Worm (Caenorhabditis elegans) whole organism, L4 larva: ENCODE measurements around the gene F01D5.2.

ENCODE experiments used
- D1046.2 ChIP-seq: fragments of 200-800 bp; sonication (Bioruptor generic); IDR thresholded peaks from 2 replicates; pipeline ENCODE4 v1.3.6; 2022; ENCODE audit warnings: missing genetic modification characterization, missing compliant biosample characterization
- F10B5.3 ChIP-seq: sonication (generic microtip); optimal IDR thresholded peaks from 2 replicates; lab custom pipeline; 2016; ENCODE audit warnings: mild to moderate bottlenecking, missing genetic modification characterization, missing compliant biosample characterization
- T20F7.1 ChIP-seq: fragments of 200-800 bp; sonication (Bioruptor generic); optimal IDR thresholded peaks from 2 replicates; lab custom pipeline; 2018; ENCODE audit warnings: mild to moderate bottlenecking, missing genetic modification characterization, missing compliant biosample characterization
- T26A8.4 ChIP-seq: fragments of 200-800 bp; sonication (Bioruptor generic); IDR thresholded peaks from 2 replicates; pipeline ENCODE4 v1.3.6; 2022; ENCODE audit warnings: missing genetic modification characterization, missing compliant biosample characterization
- Y48G9A.11 ChIP-seq: fragments of 200-800 bp; sonication (Bioruptor generic); IDR thresholded peaks from 2 replicates; pipeline ENCODE4 v1.3.6; 2022; ENCODE audit warnings: missing genetic modification reagents, missing genetic modification characterization, missing compliant biosample characterization
- Y75B8A.6 ChIP-seq: fragments of 200-800 bp; sonication (Bioruptor generic); IDR thresholded peaks from 2 replicates; pipeline ENCODE4 v1.3.6; 2022; ENCODE audit warnings: missing genetic modification reagents, missing genetic modification characterization, missing compliant biosample characterization
- ZK337.2 ChIP-seq: fragments of 200-800 bp; sonication (Bioruptor generic); IDR thresholded peaks from 2 replicates; pipeline ENCODE4 v1.3.6; 2022; ENCODE audit warnings: missing genetic modification reagents, missing genetic modification characterization, missing compliant biosample characterization
- ama-1 ChIP-seq: fragments of 150-350 bp; optimal IDR thresholded peaks from 2 replicates; lab custom pipeline; 2014; ENCODE audit warnings: inconsistent platforms, mixed read lengths
- attf-4 ChIP-seq: sonication (generic microtip); optimal IDR thresholded peaks from 3 replicates; lab custom pipeline; 2017; ENCODE audit warnings: missing biosample characterization, missing genetic modification characterization
- ceh-44 ChIP-seq: fragments of 200-800 bp; sonication (Bioruptor generic); IDR thresholded peaks from 2 replicates; pipeline ENCODE4 v1.3.6; 2022; ENCODE audit warnings: missing genetic modification reagents, missing genetic modification characterization, missing compliant biosample characterization
- ceh-62 ChIP-seq: sonication (generic microtip); optimal IDR thresholded peaks from 2 replicates; lab custom pipeline; 2017; ENCODE audit warnings: missing biosample characterization, missing genetic modification characterization
- daf-8 ChIP-seq: fragments of 200-800 bp; sonication (Bioruptor generic); IDR thresholded peaks from 2 replicates; pipeline ENCODE4 v1.3.6; 2022; ENCODE audit warnings: missing genetic modification characterization, missing compliant biosample characterization
- dmd-6 ChIP-seq: fragments of 200-800 bp; sonication (Bioruptor generic); IDR thresholded peaks from 2 replicates; pipeline ENCODE4 v1.3.6; 2022; ENCODE audit warnings: missing genetic modification reagents, missing genetic modification characterization, missing compliant biosample characterization
- dve-1 ChIP-seq: sonication (generic microtip); optimal IDR thresholded peaks from 2 replicates; lab custom pipeline; 2017; ENCODE audit warnings: antibody characterized with exemption, mild to moderate bottlenecking, missing genetic modification characterization, missing compliant biosample characterization; ENCODE audit not compliant: insufficient read depth
- egl-27 ChIP-seq: sonication (generic microtip); optimal IDR thresholded peaks from 3 replicates; lab custom pipeline; 2017; ENCODE audit warnings: missing biosample characterization, missing genetic modification reagents, missing genetic modification characterization
- egl-43 ChIP-seq: fragments of 200-800 bp; sonication (Bioruptor generic); IDR thresholded peaks from 2 replicates; pipeline ENCODE4 v1.3.6; 2022; ENCODE audit warnings: missing genetic modification reagents, missing genetic modification characterization, missing compliant biosample characterization
- fos-1 ChIP-seq: fragments of 150-350 bp; optimal IDR thresholded peaks from 2 replicates; lab custom pipeline; 2014; ENCODE audit warnings: missing biosample characterization, missing genetic modification characterization
- gei-8 ChIP-seq: fragments of 200-800 bp; sonication (Bioruptor generic); optimal IDR thresholded peaks from 2 replicates; lab custom pipeline; 2018; ENCODE audit warnings: mild to moderate bottlenecking, missing genetic modification characterization, missing compliant biosample characterization
- hif-1 ChIP-seq, 2 experiments: sonication (generic microtip); optimal IDR thresholded peaks; 2 replicates each; lab custom pipeline; 2016 to 2017; ENCODE audit warnings: missing compliant biosample characterization in 2 of 2, missing genetic modification characterization in 2 of 2, missing genetic modification reagents in 2 of 2, missing genotype in 2 of 2, mild to moderate bottlenecking in 1 of 2
- hlh-11 ChIP-seq: fragments of 200-800 bp; sonication (Bioruptor generic); optimal IDR thresholded peaks from 2 replicates; lab custom pipeline; 2018; ENCODE audit warnings: mild to moderate bottlenecking, missing genetic modification characterization, missing compliant biosample characterization
- lim-7 ChIP-seq: fragments of 200-800 bp; sonication (Bioruptor generic); IDR thresholded peaks from 2 replicates; pipeline ENCODE4 v1.3.6; 2022; ENCODE audit warnings: missing genetic modification characterization, missing compliant biosample characterization
- lin-13 ChIP-seq: fragments of 150-350 bp; optimal IDR thresholded peaks from 2 replicates; lab custom pipeline; 2014; ENCODE audit warnings: missing biosample characterization, missing genetic modification reagents, missing genetic modification characterization
- lin-15B ChIP-seq: fragments of 150-350 bp; sonication (generic microtip); optimal IDR thresholded peaks from 3 replicates; lab custom pipeline; 2014; ENCODE audit warnings: missing biosample characterization, missing genetic modification characterization
- lin-38 ChIP-seq: fragments of 200-800 bp; sonication (Bioruptor generic); IDR thresholded peaks from 2 replicates; pipeline ENCODE4 v1.3.6; 2022; ENCODE audit warnings: missing genetic modification reagents, missing genetic modification characterization, missing compliant biosample characterization
- lsy-2 ChIP-seq, 2 experiments: fragments of 150-350 bp in 1 of 2; sonication (generic microtip) in 1 of 2; optimal IDR thresholded peaks; 2 replicates each; lab custom pipeline; 2014 to 2017; ENCODE audit warnings: missing biosample characterization in 2 of 2, missing genetic modification characterization in 2 of 2
- madf-9 ChIP-seq: fragments of 200-800 bp; sonication (Bioruptor generic); conservative IDR thresholded peaks from 2 replicates; pipeline ENCODE4 v1.3.6; 2022; ENCODE audit warnings: missing genetic modification reagents, missing genetic modification characterization, missing compliant biosample characterization
- mep-1 ChIP-seq: fragments of 150-350 bp; sonication (generic microtip); optimal IDR thresholded peaks from 3 replicates; lab custom pipeline; 2014; ENCODE audit warnings: missing biosample characterization, missing genetic modification characterization
- nhr-111 ChIP-seq: fragments of 200-800 bp; sonication (Bioruptor generic); optimal IDR thresholded peaks from 2 replicates; lab custom pipeline; 2018; ENCODE audit warnings: mild to moderate bottlenecking, missing genetic modification characterization, missing compliant biosample characterization
- nhr-28 ChIP-seq: fragments of 150-350 bp; optimal IDR thresholded peaks from 2 replicates; lab custom pipeline; 2014; ENCODE audit warnings: missing biosample characterization, missing genetic modification characterization
- nhr-42 ChIP-seq: fragments of 200-800 bp; sonication (Bioruptor generic); IDR thresholded peaks from 2 replicates; pipeline ENCODE4 v1.3.6; 2022; ENCODE audit warnings: missing genetic modification characterization, missing compliant biosample characterization
- nhr-48 ChIP-seq: sonication (generic microtip); optimal IDR thresholded peaks from 2 replicates; lab custom pipeline; 2016; ENCODE audit warnings: mild to moderate bottlenecking, missing genetic modification characterization, missing compliant biosample characterization
- nhr-77 ChIP-seq: fragments of 150-350 bp; optimal IDR thresholded peaks from 2 replicates; lab custom pipeline; 2014; ENCODE audit warnings: missing biosample characterization, missing genetic modification characterization
- pqm-1 ChIP-seq: sonication (generic microtip); optimal IDR thresholded peaks from 2 replicates; lab custom pipeline; 2017; ENCODE audit warnings: missing biosample characterization, missing genetic modification characterization
- rbr-2 ChIP-seq: sonication (generic microtip); optimal IDR thresholded peaks from 2 replicates; lab custom pipeline; 2016; ENCODE audit warnings: missing genotype, missing genetic modification characterization, missing compliant biosample characterization
- saeg-2 ChIP-seq: fragments of 200-800 bp; sonication (Bioruptor generic); IDR thresholded peaks from 2 replicates; pipeline ENCODE4 v1.3.6; 2022; ENCODE audit warnings: missing genetic modification reagents, missing genetic modification characterization, missing compliant biosample characterization
- sdz-12 ChIP-seq: fragments of 200-800 bp; sonication (Bioruptor generic); optimal IDR thresholded peaks from 2 replicates; lab custom pipeline; 2018; ENCODE audit warnings: mild to moderate bottlenecking, missing genetic modification characterization, missing compliant biosample characterization
- skn-1 ChIP-seq: fragments of 150-350 bp; optimal IDR thresholded peaks from 2 replicates; lab custom pipeline; 2014; ENCODE audit warnings: missing biosample characterization, missing genetic modification characterization
- spr-3 ChIP-seq: fragments of 200-800 bp; sonication (Bioruptor generic); optimal IDR thresholded peaks from 2 replicates; lab custom pipeline; 2018; ENCODE audit warnings: mild to moderate bottlenecking, missing genetic modification characterization, missing compliant biosample characterization
- unc-130 ChIP-seq: sonication (generic microtip); optimal IDR thresholded peaks from 2 replicates; lab custom pipeline; 2016; ENCODE audit warnings: missing genetic modification reagents, missing genetic modification characterization, missing compliant biosample characterization
- unc-39 ChIP-seq: sonication (generic microtip); optimal IDR thresholded peaks from 2 replicates; lab custom pipeline; 2017; ENCODE audit warnings: missing biosample characterization, missing genetic modification characterization
- vab-7 ChIP-seq: fragments of 200-800 bp; sonication (Bioruptor generic); IDR thresholded peaks from 2 replicates; pipeline ENCODE4 v1.3.6; 2022; ENCODE audit warnings: missing genetic modification reagents, missing genetic modification characterization, missing compliant biosample characterization
- zag-1 ChIP-seq: fragments of 150-350 bp; optimal IDR thresholded peaks from 2 replicates; lab custom pipeline; 2014; ENCODE audit warnings: missing biosample characterization, missing genetic modification characterization
- zfp-2 ChIP-seq: sonication (generic microtip); optimal IDR thresholded peaks from 2 replicates; lab custom pipeline; 2016; ENCODE audit warnings: mild to moderate bottlenecking, missing genetic modification characterization, missing compliant biosample characterization
- zip-11 ChIP-seq: fragments of 200-800 bp; sonication (Bioruptor generic); IDR thresholded peaks from 2 replicates; pipeline ENCODE4 v1.3.6; 2022; ENCODE audit warnings: missing genetic modification characterization, missing compliant biosample characterization
- zip-2 ChIP-seq: fragments of 150-350 bp; optimal IDR thresholded peaks from 2 replicates; lab custom pipeline; 2014; ENCODE audit warnings: missing biosample characterization, missing genetic modification characterization
- ztf-11 ChIP-seq: fragments of 150-350 bp; optimal IDR thresholded peaks from 2 replicates; lab custom pipeline; 2014; ENCODE audit warnings: missing biosample characterization, missing genetic modification characterization
- ztf-7 ChIP-seq: fragments of 150-350 bp; optimal IDR thresholded peaks from 2 replicates; lab custom pipeline; 2014; ENCODE audit warnings: missing biosample characterization, missing genetic modification characterization

Gene F01D5.2

ce11 chrII:14042836-14043604, 44.2 kb upstream of the F01D5.2 start (continued):
- peak in 1 of 2 experiments; percentile 12 for TF ChIP-seq lsy-2 (tag; optimal IDR thresholded peaks at IDR 0.05; lab: Kevin White, UChicago)
- TF ChIP-seq, all 104 proteins: peak for 18

DNA sequence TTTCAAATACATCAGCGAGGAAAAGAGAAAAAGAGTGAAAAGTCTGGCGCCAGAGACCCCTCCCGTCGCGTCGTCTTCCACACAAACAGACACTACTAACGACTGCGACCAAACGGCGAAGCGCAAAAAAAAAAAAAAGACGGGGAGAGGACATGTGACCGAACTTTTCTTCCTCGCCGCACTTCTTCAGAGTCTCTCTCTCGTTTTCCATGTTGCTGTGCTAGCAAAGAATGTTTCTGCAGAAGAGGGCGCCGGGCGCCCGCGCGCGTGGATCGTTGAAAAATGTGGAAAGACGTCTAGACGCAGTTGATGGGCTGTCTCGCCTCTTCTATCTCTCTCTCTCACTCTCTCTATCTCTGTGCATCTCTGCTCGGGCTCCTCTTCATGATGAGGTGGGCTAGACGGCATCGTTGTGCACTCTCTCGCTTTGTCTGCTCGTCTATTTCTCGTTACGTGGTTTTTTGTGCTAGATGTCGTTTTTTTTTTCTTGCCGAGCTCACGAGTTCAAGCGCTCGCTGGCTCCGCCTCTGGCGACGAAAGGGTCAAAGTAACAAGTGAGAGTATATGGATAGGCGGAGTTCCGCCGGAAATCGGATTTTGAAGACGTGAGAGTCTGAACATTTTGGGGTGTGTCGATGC, 41.5 kb upstream of the F01D5.2 start:
- TF ChIP-seq ztf-11 (tag; lab: Kevin White, UChicago): no peak
- TF ChIP-seq fos-1 (tag; lab: Kevin White, UChicago): peak; percentile 65
- TF ChIP-seq Y75B8A.6 (GFP tag; lab: Robert Waterston, UW): 0 out of 2 replicates have a peak, but pooled peaks have one; percentile 32
- peak; percentile 64 for TF ChIP-seq zfp-2 (tag; lab: Kevin White, UChicago)
- no peak for TF ChIP-seq ceh-44 (GFP tag; lab: Robert Waterston, UW)
- TF ChIP-seq nhr-28 (tag; lab: Kevin White, UChicago): peak; percentile 95
- no peak for TF ChIP-seq lin-15B
- peak; percentile 54 for TF ChIP-seq spr-3
- TF ChIP-seq sdz-12 (GFP tag; lab: Kevin White, UChicago): no peak
- peak; percentile 95 for TF ChIP-seq nhr-48
- no peak for TF ChIP-seq nhr-111
- TF ChIP-seq egl-43: peak; percentile 90
- peak; percentile 79 to 96 for TF ChIP-seq hif-1 (tag; optimal IDR thresholded peaks at IDR 0.05; lab: Kevin White, UChicago)
- no peak for TF ChIP-seq Y48G9A.11
- no peak for TF ChIP-seq attf-4 (tag; lab: Kevin White, UChicago)
- peak; percentile 89 for TF ChIP-seq nhr-42 (GFP tag; lab: Robert Waterston, UW)
- peak; percentile 94 for TF ChIP-seq saeg-2 (GFP tag; lab: Robert Waterston, UW)
- TF ChIP-seq lin-38 (GFP tag; lab: Robert Waterston, UW): peak; percentile 75
- TF ChIP-seq ZK337.2 (GFP tag; lab: Robert Waterston, UW): no peak
- TF ChIP-seq dve-1 (tag; lab: Kevin White, UChicago): peak; percentile 92
- 0 out of 2 replicates have a peak, but pooled peaks have one; percentile 40 for TF ChIP-seq daf-8 (GFP tag; lab: Robert Waterston, UW)
- no peak for TF ChIP-seq zip-11 (GFP tag; lab: Robert Waterston, UW)
- TF ChIP-seq F10B5.3: peak; percentile 8
- TF ChIP-seq hlh-11 (tag; lab: Kevin White, UChicago): peak; percentile 99
- TF ChIP-seq mep-1 (tag; lab: Kevin White, UChicago): peak; percentile 96
- peak; percentile 5; the same call in 1 of the 2 replicates for TF ChIP-seq madf-9 (GFP tag; lab: Robert Waterston, UW)
- TF ChIP-seq dmd-6 (GFP tag; lab: Robert Waterston, UW): peak; percentile 99
- no peak for TF ChIP-seq unc-130 (GFP tag; lab: Kevin White, UChicago)
- TF ChIP-seq gei-8 (GFP tag; lab: Kevin White, UChicago): peak; percentile 98
- TF ChIP-seq ceh-62 (tag; lab: Kevin White, UChicago): no peak
- TF ChIP-seq lsy-2 (tag; optimal IDR thresholded peaks at IDR 0.05; lab: Kevin White, UChicago): peak; percentile 88
- peak; percentile 46 for TF ChIP-seq egl-27 (tag; lab: Kevin White, UChicago)
- no peak for TF ChIP-seq ztf-7 (tag; lab: Kevin White, UChicago)
- peak; percentile 42; the same call in 1 of the 2 replicates for TF ChIP-seq vab-7 (GFP tag; lab: Robert Waterston, UW)
- TF ChIP-seq ama-1: peak; percentile 21
- TF ChIP-seq pqm-1 (tag; lab: Kevin White, UChicago): peak; percentile 41
- peak; percentile 83 for TF ChIP-seq T26A8.4 (GFP tag; lab: Robert Waterston, UW)
- TF ChIP-seq D1046.2 (GFP tag; lab: Robert Waterston, UW): peak; percentile 24; the same call in 1 of the 2 replicates
- peak; percentile 99 for TF ChIP-seq nhr-77 (tag; lab: Kevin White, UChicago)
- no peak for TF ChIP-seq lim-7 (GFP tag; lab: Robert Waterston, UW)
- TF ChIP-seq lin-13 (GFP tag; lab: Kevin White, UChicago): peak; percentile 82
- TF ChIP-seq rbr-2 (tag; lab: Kevin White, UChicago): peak; percentile 95
- no peak for TF ChIP-seq skn-1 (tag; lab: Kevin White, UChicago)
- peak; percentile 73 for TF ChIP-seq T20F7.1 (GFP tag; lab: Kevin White, UChicago)
- no peak for TF ChIP-seq zip-2 (tag; lab: Kevin White, UChicago)
- TF ChIP-seq unc-39: no peak
- peak; percentile 84 for TF ChIP-seq zag-1 (tag; lab: Kevin White, UChicago)
